Fruit fly (Drosophila melanogaster): ENCODE data around the gene Fam92.

The Fam92 gene

DNA sequence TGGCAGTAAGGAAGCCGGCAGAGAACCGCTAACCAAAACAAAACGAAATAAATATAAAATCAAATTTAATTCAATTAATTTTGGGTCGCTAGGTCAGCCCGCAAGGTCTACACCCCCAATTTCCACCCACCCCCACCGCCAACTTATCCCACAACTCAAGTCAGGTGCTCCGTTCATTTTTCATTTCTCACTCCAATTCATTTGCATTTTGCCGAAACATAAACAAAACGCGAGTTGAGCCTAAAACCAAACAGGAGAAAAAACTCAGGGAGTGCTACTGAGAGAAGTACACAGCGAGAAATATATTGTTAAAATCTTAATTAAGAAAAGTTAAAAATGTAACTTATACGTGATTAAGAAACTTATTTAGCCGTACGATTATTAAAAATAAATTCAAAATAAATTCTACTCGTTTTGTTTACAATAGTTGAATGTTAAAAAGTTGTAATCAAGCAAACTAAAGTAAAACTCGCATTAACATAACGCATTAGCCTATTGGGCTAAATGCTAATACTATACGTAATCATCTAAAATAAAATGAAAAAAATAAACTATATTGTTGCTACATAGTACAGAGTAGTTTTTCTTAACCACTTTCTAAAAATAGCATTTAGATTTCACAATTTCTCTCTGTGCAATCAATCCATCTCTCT lies 9.1 kb upstream of the Fam92 start:
- TF ChIP-seq acj6 (GFP tag; optimal IDR thresholded peaks at IDR 0.05) (peak; percentile 11), CG9139 (GFP tag; optimal IDR thresholded peaks at IDR 0.05) (no peak), Met (GFP tag; optimal IDR thresholded peaks at IDR 0.05) (peak; percentile 38), ss (GFP tag; optimal IDR thresholded peaks at IDR 0.05) (no peak), CG7368 (GFP tag; optimal IDR thresholded peaks at IDR 0.05) (no peak), Eip78C (GFP tag) (peak; percentile 74), Hr39 (GFP tag; optimal IDR thresholded peaks at IDR 0.05) (peak; percentile 25), fd85E (GFP tag; optimal IDR thresholded peaks at IDR 0.05) (no peak), svp (GFP tag) (peak; percentile 73), CG8119 (GFP tag; IDR thresholded peaks at IDR 0.05) (no peak), topi (GFP tag; optimal IDR thresholded peaks at IDR 0.05) (peak; percentile 50), eg (GFP tag; IDR thresholded peaks at IDR 0.05) (0 out of 3 replicates have a peak, but pooled peaks have one; percentile 5), pdm3 (GFP tag; optimal IDR thresholded peaks at IDR 0.05) (peak; percentile 16), CG4318 (GFP tag; optimal IDR thresholded peaks at IDR 0.05) (no peak), CG6276 (GFP tag; optimal IDR thresholded peaks at IDR 0.05) (no peak), Hr38 (GFP tag; optimal IDR thresholded peaks at IDR 0.05) (no peak), CG32006 (GFP tag; optimal IDR thresholded peaks at IDR 0.05) (peak; percentile 11), Sox14 (GFP tag; optimal IDR thresholded peaks at IDR 0.05) (no peak), CG34406 (GFP tag; optimal IDR thresholded peaks at IDR 0.05) (peak; percentile 17), vri (GFP tag; optimal IDR thresholded peaks at IDR 0.05) (no peak), CG8319 (GFP tag; optimal IDR thresholded peaks at IDR 0.05) (no peak), Smox (GFP tag; optimal IDR thresholded peaks at IDR 0.05) (peak; percentile 44), Eip75B (GFP tag; optimal IDR thresholded peaks at IDR 0.05) (no peak), CG6792 (GFP tag; optimal IDR thresholded peaks at IDR 0.05) (no peak), Ets96B (tag; optimal IDR thresholded peaks at IDR 0.05) (no peak), Hr4 (GFP tag; optimal IDR thresholded peaks at IDR 0.05) (no peak), fd59A (GFP tag; optimal IDR thresholded peaks at IDR 0.05) (no peak), lz (GFP tag; optimal IDR thresholded peaks at IDR 0.05) (peak; percentile 21), CG11902 (GFP tag; optimal IDR thresholded peaks at IDR 0.05) (no peak), OdsH (GFP tag; optimal IDR thresholded peaks at IDR 0.05) (peak; percentile 2), fkh (GFP tag; optimal IDR thresholded peaks at IDR 0.05) (no peak), CG6808 (GFP tag; optimal IDR thresholded peaks at IDR 0.05) (no peak), CG11294 (GFP tag; IDR thresholded peaks at IDR 0.05) (no peak), net (GFP tag; optimal IDR thresholded peaks at IDR 0.05) (no peak), CG10669 (GFP tag; optimal IDR thresholded peaks at IDR 0.05) (no peak), dsx (GFP tag; optimal IDR thresholded peaks at IDR 0.05; ENCODE audit: poor library complexity, severe bottlenecking) (no peak), Ets21C (GFP tag; optimal IDR thresholded peaks at IDR 0.05) (peak; percentile 1), CG15336 (GFP tag; IDR thresholded peaks at IDR 0.05) (no peak), CG3032 (tag; optimal IDR thresholded peaks at IDR 0.05) (no peak), Sox102F (GFP tag; optimal IDR thresholded peaks at IDR 0.05) (no peak), Sox15 (GFP tag; optimal IDR thresholded peaks at IDR 0.05) (no peak), CG1621 (tag; optimal IDR thresholded peaks at IDR 0.05) (no peak), achi (GFP tag; optimal IDR thresholded peaks at IDR 0.05) (no peak), Gug (GFP tag; IDR thresholded peaks at IDR 0.05) (no peak), esn (GFP tag; optimal IDR thresholded peaks at IDR 0.05) (peak; percentile 56), cyc (GFP tag; optimal IDR thresholded peaks at IDR 0.05) (peak; percentile 30), CG31627 (GFP tag; optimal IDR thresholded peaks at IDR 0.05) (peak; percentile 36), spab (GFP tag; optimal IDR thresholded peaks at IDR 0.05) (no peak), Lpt (GFP tag; optimal IDR thresholded peaks at IDR 0.05) (no peak), Blimp-1 (GFP tag; optimal IDR thresholded peaks at IDR 0.05) (no peak), CG10631 (GFP tag; optimal IDR thresholded peaks at IDR 0.05) (no peak), salr (GFP tag; optimal IDR thresholded peaks at IDR 0.05) (no peak)
